Worm (Caenorhabditis elegans) whole organism, mixed stage, embryonic: ENCODE measurements around the gene pacs-1.

ENCODE experiments used
- M03D4.4 ChIP-seq: sonication (generic microtip); optimal IDR thresholded peaks from 2 replicates; lab custom pipeline; 2017; ENCODE audit warnings: mild to moderate bottlenecking, missing genetic modification characterization, missing compliant biosample characterization
- blmp-1 ChIP-seq: fragments of 150-350 bp; optimal IDR thresholded peaks from 2 replicates; lab custom pipeline; 2014; ENCODE audit warnings: missing biosample characterization, missing genetic modification characterization
- elt-1 ChIP-seq: sonication (generic microtip); optimal IDR thresholded peaks from 2 replicates; lab custom pipeline; 2017; ENCODE audit warnings: missing genetic modification characterization, mild to moderate bottlenecking, missing compliant biosample characterization, antibody characterized with exemption, moderate library complexity, borderline replicate concordance; ENCODE audit not compliant: insufficient read depth
- lin-13 ChIP-seq: fragments of 150-350 bp; optimal IDR thresholded peaks from 2 replicates; lab custom pipeline; 2014; ENCODE audit warnings: missing biosample characterization, missing genetic modification characterization
- mab-5 ChIP-seq: fragments of 150-350 bp; optimal IDR thresholded peaks from 2 replicates; lab custom pipeline; 2014; ENCODE audit warnings: missing biosample characterization, missing genetic modification characterization
- mep-1 ChIP-seq: fragments of 150-350 bp; optimal IDR thresholded peaks from 2 replicates; lab custom pipeline; 2017; ENCODE audit warnings: missing biosample characterization, missing genetic modification reagents, missing genetic modification characterization, inconsistent platforms
- nhr-12 ChIP-seq: fragments of 150-350 bp; optimal IDR thresholded peaks from 2 replicates; lab custom pipeline; 2014; ENCODE audit warnings: missing biosample characterization, missing genetic modification characterization
- snpc-4 ChIP-seq: fragments of 150-350 bp; optimal IDR thresholded peaks from 2 replicates; lab custom pipeline; 2014; ENCODE audit warnings: missing biosample characterization, missing genetic modification characterization
- sptf-1 ChIP-seq: sonication (generic microtip); optimal IDR thresholded peaks from 2 replicates; lab custom pipeline; 2017; ENCODE audit warnings: mild to moderate bottlenecking, missing genetic modification characterization, moderate library complexity, missing compliant biosample characterization
- tbx-8 ChIP-seq: fragments of 200-800 bp; sonication (Bioruptor generic); optimal IDR thresholded peaks from 2 replicates; lab custom pipeline; 2018; ENCODE audit warnings: mild to moderate bottlenecking, missing genetic modification characterization, moderate library complexity, missing compliant biosample characterization
- unc-120 ChIP-seq: sonication (generic microtip); optimal IDR thresholded peaks from 2 replicates; lab custom pipeline; 2017; ENCODE audit warnings: missing genetic modification characterization, missing compliant biosample characterization; ENCODE audit not compliant: poor library complexity, severe bottlenecking
- unc-62 ChIP-seq: fragments of 150-350 bp; optimal IDR thresholded peaks from 2 replicates; lab custom pipeline; 2014; ENCODE audit warnings: missing biosample characterization, missing genetic modification reagents, missing genetic modification characterization
- zip-8 ChIP-seq: fragments of 150-350 bp; optimal IDR thresholded peaks from 2 replicates; lab custom pipeline; 2014; ENCODE audit warnings: missing biosample characterization, missing genetic modification characterization
- ztf-11 ChIP-seq: fragments of 150-350 bp; optimal IDR thresholded peaks from 2 replicates; lab custom pipeline; 2014; ENCODE audit warnings: missing biosample characterization, missing genetic modification characterization

ce11 chrV:9207377-9207776 is 9.7 kb downstream of the pacs-1 start, which contains the start of gene inx-10:
- TF ChIP-seq snpc-4 (no peak), M03D4.4 (tag; lab: Kevin White, UChicago) (no peak), ztf-11 (tag; lab: Kevin White, UChicago) (no peak), unc-62 (GFP tag; lab: Kevin White, UChicago) (no peak), lin-13 (no peak), nhr-12 (tag; lab: Kevin White, UChicago) (no peak), mab-5 (tag; lab: Kevin White, UChicago) (no peak), tbx-8 (GFP tag; lab: Kevin White, UChicago) (no peak), elt-1 (tag; lab: Kevin White, UChicago) (no peak), mep-1 (no peak), unc-120 (tag; lab: Kevin White, UChicago) (no peak), blmp-1 (tag; lab: Kevin White, UChicago) (no peak), sptf-1 (tag; lab: Kevin White, UChicago) (no peak), zip-8 (tag; lab: Kevin White, UChicago) (no peak)
